Fruit fly (Drosophila melanogaster): ENCODE results near the gene CG13723.

Gene CG13723

DNA sequence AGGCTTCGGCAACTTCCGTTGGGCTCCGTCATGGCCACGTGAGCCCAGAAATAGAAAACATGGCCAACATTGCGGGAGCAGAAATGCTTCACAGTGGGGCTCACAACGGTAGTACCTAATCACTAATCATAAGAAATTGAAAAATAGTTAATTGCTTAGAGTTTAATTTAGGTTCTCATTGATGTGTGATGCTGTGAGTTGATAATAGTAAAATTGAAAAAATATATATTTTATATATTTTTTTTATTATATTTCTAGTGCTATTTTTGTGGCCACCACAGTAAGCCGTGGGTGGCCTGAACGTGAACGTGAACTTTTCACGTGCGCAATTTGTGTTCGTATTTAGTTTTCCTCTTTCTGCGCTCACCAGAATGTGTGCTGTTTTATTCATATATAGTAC, 46.3 kb downstream of the CG13723 start (continued):
- TF ChIP-seq tna (GFP tag; IDR thresholded peaks at IDR 0.05; ENCODE audit: partially characterized antibody) (no peak), CG11695 (GFP tag; IDR thresholded peaks at IDR 0.05) (peak; percentile 61; the same call in 2 of the 3 replicates), Bdp1 (GFP tag; optimal IDR thresholded peaks at IDR 0.05) (no peak), tup (GFP tag; optimal IDR thresholded peaks at IDR 0.05) (no peak), Antp (GFP tag; optimal IDR thresholded peaks at IDR 0.05) (no peak), al (GFP tag; IDR thresholded peaks at IDR 0.05) (0 out of 2 replicates have a peak, but pooled peaks have one; percentile 13), Taf1 (GFP tag; IDR thresholded peaks at IDR 0.05) (no peak), CG7987 (GFP tag; optimal IDR thresholded peaks at IDR 0.05) (no peak), gcm (GFP tag; optimal IDR thresholded peaks at IDR 0.05) (peak; percentile 22), ara (GFP tag; IDR thresholded peaks at IDR 0.05) (peak; percentile 53), CG1024 (GFP tag; IDR thresholded peaks at IDR 0.05) (no peak), CG13424 (tag; optimal IDR thresholded peaks at IDR 0.05) (peak; percentile 32), CG6813 (GFP tag; optimal IDR thresholded peaks at IDR 0.05) (peak; percentile 40), sob (GFP tag; IDR thresholded peaks at IDR 0.05) (0 out of 2 replicates have a peak, but pooled peaks have one; percentile 20), CG18476 (GFP tag; optimal IDR thresholded peaks at IDR 0.05) (no peak), Asciz (GFP tag; optimal IDR thresholded peaks at IDR 0.05) (peak; percentile 53), CG8388 (GFP tag; optimal IDR thresholded peaks at IDR 0.05) (peak; percentile 17), lab (GFP tag; optimal IDR thresholded peaks at IDR 0.05) (peak; percentile 86), CG31365 (tag; optimal IDR thresholded peaks at IDR 0.05) (no peak), CG30431 (GFP tag; optimal IDR thresholded peaks at IDR 0.05) (no peak), CG14014 (GFP tag; IDR thresholded peaks at IDR 0.05) (peak; percentile 20; the same call in 1 of the 2 replicates), CG30020 (tag; optimal IDR thresholded peaks at IDR 0.05) (no peak), CoRest (tag; optimal IDR thresholded peaks at IDR 0.05) (peak; percentile 29), HLH54F (GFP tag; optimal IDR thresholded peaks at IDR 0.05) (no peak), CG6654 (GFP tag; optimal IDR thresholded peaks at IDR 0.05) (peak; percentile 14), tin (GFP tag; optimal IDR thresholded peaks at IDR 0.05) (peak; percentile 18), nerfin-2 (GFP tag; IDR thresholded peaks at IDR 0.05; ENCODE audit: partially characterized antibody) (no peak), CG7839 (tag; optimal IDR thresholded peaks at IDR 0.05) (peak; percentile 40), ase (GFP tag; IDR thresholded peaks at IDR 0.05) (0 out of 3 replicates have a peak, but pooled peaks have one; percentile 15), CG30403 (GFP tag; optimal IDR thresholded peaks at IDR 0.05) (peak; percentile 2), row (GFP tag; IDR thresholded peaks at IDR 0.05) (peak; percentile 65), Blimp-1 (GFP tag; optimal IDR thresholded peaks at IDR 0.05) (peak; percentile 57), grn (GFP tag; optimal IDR thresholded peaks at IDR 0.05) (no peak), ttk (GFP tag; IDR thresholded peaks at IDR 0.05) (0 out of 2 replicates have a peak, but pooled peaks have one; percentile 31), CG10462 (GFP tag; optimal IDR thresholded peaks at IDR 0.05) (no peak), Hr78 (GFP tag; optimal IDR thresholded peaks at IDR 0.05) (no peak), CG8478 (optimal IDR thresholded peaks at IDR 0.05) (no peak), CG17361 (GFP tag; IDR thresholded peaks at IDR 0.05) (peak; percentile 43; the same call in 1 of the 3 replicates), repo (GFP tag; optimal IDR thresholded peaks at IDR 0.05) (no peak), CG3065 (GFP tag; optimal IDR thresholded peaks at IDR 0.05) (no peak), CG6254 (GFP tag; optimal IDR thresholded peaks at IDR 0.05) (peak; percentile 42), CG4617 (GFP tag; optimal IDR thresholded peaks at IDR 0.05; ENCODE audit: borderline replicate concordance) (no peak), stc (GFP tag; IDR thresholded peaks at IDR 0.05) (peak; percentile 42; the same call in 1 of the 2 replicates), hb (GFP tag; IDR thresholded peaks at IDR 0.05; ENCODE audit: partially characterized antibody) (no peak), Doc3 (GFP tag; IDR thresholded peaks at IDR 0.05; ENCODE audit: partially characterized antibody) (no peak), CG33213 (GFP tag; optimal IDR thresholded peaks at IDR 0.05) (no peak), vvl (GFP tag; IDR thresholded peaks at IDR 0.05) (peak; percentile 73), sens-2 (GFP tag; IDR thresholded peaks at IDR 0.05) (no peak), CG4424 (GFP tag; optimal IDR thresholded peaks at IDR 0.05) (peak; percentile 15), Xrp1 (GFP tag; IDR thresholded peaks at IDR 0.05) (peak; percentile 75; the same call in 1 of the 2 replicates)
